Fruit fly (Drosophila melanogaster) whole organism: ENCODE data around the gene mTTF.

Experiments
- CG8478 ChIP-seq: fragments of >200 bp; optimal IDR thresholded peaks from 2 replicates; lab custom pipeline; 2018; ENCODE audit warnings: inconsistent platforms
- Dll ChIP-seq: fragments of >200 bp; optimal IDR thresholded peaks from 2 replicates; lab custom pipeline; 2017
- EcR ChIP-seq, 2 experiments: fragments of >200 bp; optimal IDR thresholded peaks; 2 replicates each; lab custom pipeline; 2017; ENCODE audit warnings: missing biosample characterization in 2 of 2, missing genetic modification characterization in 2 of 2, missing genetic modification reagents in 2 of 2
- pan ChIP-seq: fragments of >200 bp; optimal IDR thresholded peaks from 2 replicates; lab custom pipeline; 2017
- psq ChIP-seq: fragments of >200 bp; optimal IDR thresholded peaks from 2 replicates; lab custom pipeline; 2017
- usp ChIP-seq: fragments of >200 bp; optimal IDR thresholded peaks from 2 replicates; lab custom pipeline; 2017; ENCODE audit warnings: missing biosample characterization, missing genetic modification characterization, mixed read lengths

The mTTF gene

dm6 chr2L:14333965-14334364 lies 14.6 kb downstream of the mTTF start, which contains the start of gene CG33090:
Gene CG33090, plus strand, starts transcription at chr2L:14334158.
- TF ChIP-seq usp (GFP tag; lab: Kevin White, UChicago) (no peak), Dll (lab: Kevin White, UChicago) (no peak), CG8478 (lab: Kevin White, UChicago) (no peak), psq (lab: Kevin White, UChicago) (no peak), pan (lab: Kevin White, UChicago) (no peak), EcR (GFP tag; optimal IDR thresholded peaks at IDR 0.05; lab: Kevin White, UChicago) (no peak)

dm6 chr2L:14319005-14319404 lies 29.6 kb downstream of the mTTF start:
- TF ChIP-seq psq (lab: Kevin White, UChicago) (no peak), CG8478 (lab: Kevin White, UChicago) (no peak), usp (GFP tag; lab: Kevin White, UChicago) (no peak), Dll (lab: Kevin White, UChicago) (no peak), pan (lab: Kevin White, UChicago) (no peak), EcR (GFP tag; optimal IDR thresholded peaks at IDR 0.05; lab: Kevin White, UChicago) (no peak)

DNA sequence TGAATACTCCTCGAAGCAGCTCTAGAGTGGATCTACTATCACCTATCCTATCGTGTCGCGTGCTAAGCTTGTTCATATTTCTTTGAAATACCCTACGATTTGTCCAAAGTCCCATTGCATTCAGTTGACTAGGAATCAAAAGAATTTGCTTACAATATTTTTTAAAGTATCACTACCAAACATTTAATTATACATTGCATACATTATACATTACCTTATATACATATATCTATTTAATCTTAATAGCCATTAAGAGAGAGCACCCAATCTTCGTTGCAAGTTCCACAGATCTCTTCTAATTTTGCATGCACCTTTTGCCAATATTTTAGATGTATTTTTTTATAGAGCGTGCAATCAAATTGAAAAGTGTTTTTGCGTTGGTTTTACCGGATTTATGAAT lies 30.0 kb downstream of the mTTF start:
- no peak for TF ChIP-seq psq (lab: Kevin White, UChicago)
- TF ChIP-seq EcR (GFP tag; optimal IDR thresholded peaks at IDR 0.05; lab: Kevin White, UChicago) = no peak
- TF ChIP-seq usp (GFP tag; lab: Kevin White, UChicago) = no peak
- TF ChIP-seq Dll (lab: Kevin White, UChicago) = no peak
- no peak for TF ChIP-seq CG8478 (lab: Kevin White, UChicago)
- TF ChIP-seq pan (lab: Kevin White, UChicago) = no peak

DNA sequence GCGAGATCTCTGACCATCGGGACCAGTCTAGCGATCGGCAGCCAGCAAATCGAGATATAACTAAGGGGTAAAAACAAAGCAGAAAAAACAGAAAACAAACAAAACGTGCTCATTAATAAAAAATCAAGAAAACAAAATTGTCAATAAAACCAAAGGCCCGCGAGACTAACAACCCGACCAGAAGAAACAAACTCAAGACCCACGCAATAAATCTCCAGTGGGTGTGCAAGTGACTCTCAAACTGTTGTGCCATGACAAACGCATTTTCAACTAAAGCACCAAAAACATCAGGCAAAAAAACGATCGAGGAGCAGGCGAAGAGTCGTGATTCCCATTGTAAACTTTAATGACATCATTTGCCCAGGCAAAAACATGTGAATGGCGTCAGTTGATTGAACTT lies 30.6 kb downstream of the mTTF start:
- TF ChIP-seq EcR (GFP tag; optimal IDR thresholded peaks at IDR 0.05; lab: Kevin White, UChicago) (no peak), psq (lab: Kevin White, UChicago) (no peak), Dll (lab: Kevin White, UChicago) (no peak), CG8478 (lab: Kevin White, UChicago) (no peak), usp (GFP tag; lab: Kevin White, UChicago) (no peak), pan (lab: Kevin White, UChicago) (no peak)

DNA sequence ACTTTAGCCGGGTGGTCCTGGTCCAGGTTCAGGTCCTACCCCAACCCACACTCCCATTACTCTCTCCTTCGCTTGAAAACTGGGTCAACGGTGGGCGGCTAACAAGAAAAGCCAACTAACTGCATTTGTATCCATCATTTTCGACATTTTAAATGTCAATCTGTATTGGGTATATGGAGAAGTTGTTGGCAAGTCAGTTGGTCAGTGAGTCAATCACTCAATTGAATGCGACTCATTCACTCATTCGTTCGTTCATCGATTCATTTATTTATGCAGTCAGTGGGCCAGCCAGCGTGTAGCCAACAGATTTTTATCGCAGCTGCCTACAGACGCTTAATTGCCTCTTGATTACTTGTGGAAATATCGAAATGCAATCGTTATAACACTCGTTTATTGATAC lies 31.9 kb downstream of the mTTF start:
- TF ChIP-seq pan (lab: Kevin White, UChicago) (no peak), usp (GFP tag; lab: Kevin White, UChicago) (no peak), EcR (GFP tag; optimal IDR thresholded peaks at IDR 0.05; lab: Kevin White, UChicago) (no peak), psq (lab: Kevin White, UChicago) (no peak), Dll (lab: Kevin White, UChicago) (no peak), CG8478 (lab: Kevin White, UChicago) (no peak)

dm6 chr2L:14308661-14309060 lies 39.9 kb downstream of the mTTF start:
- no peak for TF ChIP-seq psq (lab: Kevin White, UChicago)
- TF ChIP-seq CG8478 (lab: Kevin White, UChicago) = no peak
- TF ChIP-seq EcR (GFP tag; optimal IDR thresholded peaks at IDR 0.05; lab: Kevin White, UChicago) = no peak
- TF ChIP-seq Dll (lab: Kevin White, UChicago) = no peak
- no peak for TF ChIP-seq usp (GFP tag; lab: Kevin White, UChicago)
- TF ChIP-seq pan (lab: Kevin White, UChicago) = no peak

dm6 chr2L:14308232-14308631 lies 40.4 kb downstream of the mTTF start:
- no peak for TF ChIP-seq CG8478 (lab: Kevin White, UChicago)
- no peak for TF ChIP-seq psq (lab: Kevin White, UChicago)
- TF ChIP-seq EcR (GFP tag; optimal IDR thresholded peaks at IDR 0.05; lab: Kevin White, UChicago) = no peak
- TF ChIP-seq pan (lab: Kevin White, UChicago) = no peak
- TF ChIP-seq Dll (lab: Kevin White, UChicago) = no peak
- TF ChIP-seq usp (GFP tag; lab: Kevin White, UChicago) = no peak

- TF ChIP-seq psq (lab: Kevin White, UChicago) (no peak), EcR (GFP tag; optimal IDR thresholded peaks at IDR 0.05; lab: Kevin White, UChicago) (no peak), CG8478 (lab: Kevin White, UChicago) (no peak), Dll (lab: Kevin White, UChicago) (no peak), pan (lab: Kevin White, UChicago) (no peak), usp (GFP tag; lab: Kevin White, UChicago) (no peak)
These were observed 41.1 kb downstream of the mTTF start for dm6 chr2L:14307516-14307915.

DNA sequence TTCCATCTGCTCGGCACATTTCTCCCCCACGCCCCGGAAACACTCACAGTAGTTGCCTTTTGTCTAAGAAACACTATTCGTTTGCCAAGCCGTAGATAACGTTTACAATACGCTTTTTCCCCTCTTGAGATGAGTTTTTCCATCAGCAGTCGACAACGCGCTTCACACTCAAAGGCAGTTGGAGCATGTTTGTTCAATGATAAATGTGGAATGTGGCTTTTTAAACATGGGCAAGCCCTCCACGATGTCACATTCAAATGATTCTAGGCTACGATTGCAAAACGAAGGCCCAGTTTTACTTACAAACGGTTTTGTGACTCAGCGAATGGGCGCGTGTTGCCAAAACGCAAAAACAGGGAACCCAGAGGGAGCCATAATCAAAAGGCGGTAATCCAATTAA lies 46.1 kb downstream of the mTTF start:
- TF ChIP-seq CG8478 (lab: Kevin White, UChicago) = no peak
- no peak for TF ChIP-seq EcR (GFP tag; optimal IDR thresholded peaks at IDR 0.05; lab: Kevin White, UChicago)
- no peak for TF ChIP-seq psq (lab: Kevin White, UChicago)

DNA sequence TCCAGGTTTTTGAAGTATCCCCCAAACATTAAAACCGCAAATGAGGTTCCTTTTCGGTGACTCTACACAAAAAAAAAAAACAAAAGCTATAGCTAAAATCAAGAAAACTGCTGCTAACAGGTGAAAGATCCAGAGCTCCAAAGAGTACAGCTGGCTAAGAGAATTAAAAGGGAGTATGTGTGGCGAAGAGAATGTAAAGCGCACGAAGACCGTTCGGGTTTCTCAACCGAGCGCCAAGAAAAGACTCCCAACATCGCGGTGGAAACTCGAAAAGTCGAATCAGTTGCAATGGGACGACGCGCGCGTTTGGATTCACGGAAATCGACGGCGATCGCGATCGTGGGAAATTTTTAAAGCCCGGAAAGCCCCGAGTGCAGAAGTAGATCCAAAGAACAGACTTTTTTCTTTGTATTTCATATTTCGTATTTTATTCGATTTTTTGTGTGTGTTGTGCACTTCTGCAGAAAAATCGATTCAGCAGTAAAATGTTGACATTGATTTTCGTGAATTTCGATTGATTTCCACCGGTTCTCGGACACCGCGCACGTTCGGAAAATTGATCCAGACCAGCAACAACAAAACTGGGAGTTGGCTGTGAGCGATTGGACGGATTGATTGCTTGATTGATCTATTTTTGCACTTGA lies 47.8 kb downstream of the mTTF start:
- TF ChIP-seq CG8478 (lab: Kevin White, UChicago) (no peak), pan (lab: Kevin White, UChicago) (no peak), Dll (lab: Kevin White, UChicago) (no peak), usp (GFP tag; lab: Kevin White, UChicago) (no peak), psq (lab: Kevin White, UChicago) (no peak), EcR (GFP tag; optimal IDR thresholded peaks at IDR 0.05; lab: Kevin White, UChicago) (no peak)
